Fruit fly (Drosophila melanogaster) whole organism, embryonic: ENCODE measurements around the gene AstC.

ENCODE experiments used
- BtbVII ChIP-seq: fragments of 200-800 bp; sonication (Bioruptor generic); optimal IDR thresholded peaks from 3 replicates; lab custom pipeline; 2017; ENCODE audit warnings: missing biosample characterization, mild to moderate bottlenecking, missing genetic modification characterization
- CG12659 ChIP-seq: fragments of 200-800 bp; sonication (Bioruptor generic); optimal IDR thresholded peaks from 3 replicates; lab custom pipeline; 2017; ENCODE audit warnings: mild to moderate bottlenecking, missing biosample characterization, missing genetic modification reagents, missing genetic modification characterization
- CG13624 ChIP-seq: fragments of 200-800 bp; sonication (Bioruptor generic); optimal IDR thresholded peaks from 2 replicates; lab custom pipeline; 2016; ENCODE audit warnings: missing biosample characterization, missing genetic modification characterization
- CG15479 ChIP-seq: fragments of 200-800 bp; sonication (Bioruptor generic); optimal IDR thresholded peaks from 3 replicates; lab custom pipeline; 2019; ENCODE audit warnings: missing biosample characterization, mild to moderate bottlenecking, missing genetic modification characterization, moderate library complexity
- CG16779 ChIP-seq: fragments of 200-800 bp; sonication (Bioruptor generic); IDR thresholded peaks from 2 replicates; pipeline ENCODE4 v1.3.6; 2022; ENCODE audit warnings: missing biosample characterization, missing genetic modification characterization
- CG17912 ChIP-seq: fragments of 200-800 bp; sonication (Bioruptor generic); optimal IDR thresholded peaks from 2 replicates; lab custom pipeline; 2018; ENCODE audit warnings: missing biosample characterization, mild to moderate bottlenecking, missing genetic modification characterization
- CG2678 ChIP-seq: fragments of 200-800 bp; sonication (Bioruptor generic); optimal IDR thresholded peaks from 3 replicates; lab custom pipeline; 2019; ENCODE audit warnings: missing biosample characterization, mild to moderate bottlenecking, missing genetic modification characterization, moderate library complexity
- CG31224 ChIP-seq: fragments of 200-800 bp; sonication (Bioruptor generic); IDR thresholded peaks from 2 replicates; pipeline ENCODE4 v1.3.6; 2022; ENCODE audit warnings: missing biosample characterization, missing genetic modification characterization
- CG3281 ChIP-seq: fragments of 200-800 bp; sonication (Bioruptor generic); optimal IDR thresholded peaks from 3 replicates; lab custom pipeline; 2017; ENCODE audit warnings: missing biosample characterization, mild to moderate bottlenecking, missing genetic modification characterization
- CG4360 ChIP-seq: fragments of 200-800 bp; sonication (Bioruptor generic); IDR thresholded peaks from 2 replicates; pipeline ENCODE4 v1.3.6; 2022; ENCODE audit warnings: missing biosample characterization, missing genetic modification characterization
- CG4404 ChIP-seq: fragments of 200-800 bp; sonication (Bioruptor generic); IDR thresholded peaks from 2 replicates; pipeline ENCODE4 v1.3.6; 2022; ENCODE audit warnings: missing biosample characterization, missing genetic modification characterization
- CG4617 ChIP-seq: fragments of 200-800 bp; sonication (Bioruptor generic); optimal IDR thresholded peaks from 3 replicates; lab custom pipeline; 2016; ENCODE audit warnings: missing biosample characterization, missing genetic modification characterization, borderline replicate concordance
- CG5180 ChIP-seq: fragments of 200-800 bp; sonication (Bioruptor generic); optimal IDR thresholded peaks from 3 replicates; lab custom pipeline; 2017; ENCODE audit warnings: missing biosample characterization, missing genetic modification characterization, mild to moderate bottlenecking, moderate library complexity, missing genetic modification reagents
- CG5953 ChIP-seq: fragments of 200-800 bp; sonication (Bioruptor generic); IDR thresholded peaks from 2 replicates; pipeline ENCODE4 v1.3.6; 2022; ENCODE audit warnings: missing biosample characterization, missing genetic modification characterization
- CG7271 ChIP-seq: fragments of 200-800 bp; sonication (Bioruptor generic); optimal IDR thresholded peaks from 2 replicates; lab custom pipeline; 2018; ENCODE audit warnings: missing biosample characterization, mild to moderate bottlenecking, missing genetic modification characterization, moderate library complexity
- CG9215 ChIP-seq: fragments of 200-800 bp; sonication (Bioruptor generic); IDR thresholded peaks from 2 replicates; pipeline ENCODE4 v1.3.6; 2022; ENCODE audit warnings: missing biosample characterization, missing genetic modification characterization
- Dek ChIP-seq: fragments of 200-800 bp; sonication (Bioruptor generic); optimal IDR thresholded peaks from 3 replicates; lab custom pipeline; 2019; ENCODE audit warnings: missing biosample characterization, mild to moderate bottlenecking, missing genetic modification characterization, moderate library complexity
- Drgx ChIP-seq: fragments of 200-800 bp; sonication (Bioruptor generic); IDR thresholded peaks from 2 replicates; pipeline ENCODE4 v1.3.6; 2022; ENCODE audit warnings: missing biosample characterization, missing genetic modification characterization
- E2f1 ChIP-seq: fragments of 200-800 bp; sonication (Bioruptor generic); IDR thresholded peaks from 2 replicates; pipeline ENCODE4 v1.3.6; 2022; ENCODE audit warnings: missing biosample characterization, missing genetic modification characterization
- Eip74EF ChIP-seq, 2 experiments: fragments of 200-800 bp in 1 of 2; fragments of >200 bp in 1 of 2; sonication (Bioruptor generic) in 1 of 2; optimal IDR thresholded peaks; 2 replicates each; lab custom pipeline; 2017 to 2019; ENCODE audit warnings: missing biosample characterization in 2 of 2, missing genetic modification characterization in 2 of 2, mild to moderate bottlenecking in 1 of 2, moderate library complexity in 1 of 2
- Fer1 ChIP-seq: fragments of 200-800 bp; sonication (Bioruptor generic); optimal IDR thresholded peaks from 2 replicates; lab custom pipeline; 2017; ENCODE audit warnings: missing biosample characterization, mild to moderate bottlenecking, missing genetic modification characterization
- Gug ChIP-seq: fragments of 200-800 bp; sonication (Bioruptor generic); IDR thresholded peaks from 4 replicates; pipeline ENCODE4 v1.3.6; 2022; ENCODE audit warnings: missing biosample characterization, missing genetic modification characterization
- HLHmδ ChIP-seq: fragments of 200-800 bp; sonication (Bioruptor generic); optimal IDR thresholded peaks from 2 replicates; lab custom pipeline; 2018; ENCODE audit warnings: missing biosample characterization, mild to moderate bottlenecking, missing genetic modification characterization, moderate library complexity
- Hmr ChIP-seq: fragments of 200-800 bp; sonication (Bioruptor generic); optimal IDR thresholded peaks from 3 replicates; lab custom pipeline; 2017; ENCODE audit warnings: mild to moderate bottlenecking, missing biosample characterization, missing genetic modification reagents, missing genetic modification characterization
- Jarid2 ChIP-seq: fragments of 200-800 bp; sonication (Bioruptor generic); optimal IDR thresholded peaks from 3 replicates; lab custom pipeline; 2017; ENCODE audit warnings: mild to moderate bottlenecking, missing biosample characterization, missing genetic modification reagents, missing genetic modification characterization
- Kr ChIP-seq: fragments of 200-800 bp; sonication (Bioruptor generic); optimal IDR thresholded peaks from 2 replicates; lab custom pipeline; 2017; ENCODE audit warnings: missing biosample characterization, mild to moderate bottlenecking, missing genetic modification characterization
- Lpt ChIP-seq: fragments of >200 bp; optimal IDR thresholded peaks from 2 replicates; lab custom pipeline; 2018; ENCODE audit warnings: missing biosample characterization, missing genetic modification characterization
- NK7.1 ChIP-seq: fragments of 200-800 bp; sonication (Bioruptor generic); optimal IDR thresholded peaks from 3 replicates; lab custom pipeline; 2016; ENCODE audit warnings: missing biosample characterization, missing genetic modification characterization
- Nf-YC ChIP-seq: fragments of 200-800 bp; optimal IDR thresholded peaks from 3 replicates; lab custom pipeline; 2019; ENCODE audit warnings: missing biosample characterization, mild to moderate bottlenecking, missing genetic modification characterization, moderate library complexity
- Oli ChIP-seq: fragments of 200-800 bp; sonication (Bioruptor generic); optimal IDR thresholded peaks from 2 replicates; lab custom pipeline; 2018; ENCODE audit warnings: missing biosample characterization, mild to moderate bottlenecking, missing genetic modification characterization, moderate library complexity
- Sin3A ChIP-seq: fragments of >200 bp; optimal IDR thresholded peaks from 2 replicates; lab custom pipeline; 2018
- Six4 ChIP-seq: fragments of 200-800 bp; sonication (Bioruptor generic); optimal IDR thresholded peaks from 2 replicates; lab custom pipeline; 2016; ENCODE audit warnings: missing biosample characterization, missing genetic modification characterization
- Sox102F ChIP-seq: fragments of 200-800 bp; sonication (Bioruptor generic); optimal IDR thresholded peaks from 2 replicates; lab custom pipeline; 2018; ENCODE audit warnings: missing biosample characterization, mild to moderate bottlenecking, missing genetic modification characterization, moderate library complexity
- amos ChIP-seq: fragments of 200-800 bp; sonication (Bioruptor generic); IDR thresholded peaks from 2 replicates; pipeline ENCODE4 v1.3.6; 2022; ENCODE audit warnings: missing biosample characterization, missing genetic modification characterization; ENCODE audit not compliant: partially characterized antibody
- btn ChIP-seq: fragments of 200-800 bp; sonication (Bioruptor generic); optimal IDR thresholded peaks from 2 replicates; lab custom pipeline; 2016; ENCODE audit warnings: missing biosample characterization, missing genetic modification characterization
- cwo ChIP-seq: fragments of 200-800 bp; sonication (Bioruptor generic); optimal IDR thresholded peaks from 3 replicates; lab custom pipeline; 2017; ENCODE audit warnings: missing biosample characterization, missing genetic modification characterization, mild to moderate bottlenecking, moderate library complexity, missing genetic modification reagents
- da ChIP-seq: fragments of 200-800 bp; sonication (Bioruptor generic); optimal IDR thresholded peaks from 2 replicates; lab custom pipeline; 2016; ENCODE audit warnings: missing biosample characterization, missing genetic modification characterization
- danr ChIP-seq: fragments of 200-800 bp; sonication (Bioruptor generic); IDR thresholded peaks from 2 replicates; pipeline ENCODE4 v1.3.6; 2022; ENCODE audit warnings: missing biosample characterization, missing genetic modification characterization
- ewg ChIP-seq: fragments of 200-800 bp; sonication (Bioruptor generic); optimal IDR thresholded peaks from 3 replicates; lab custom pipeline; 2017; ENCODE audit warnings: mild to moderate bottlenecking, missing biosample characterization, missing genetic modification reagents, missing genetic modification characterization
- exex ChIP-seq: fragments of 200-800 bp; sonication (Bioruptor generic); optimal IDR thresholded peaks from 4 replicates; lab custom pipeline; 2018; ENCODE audit warnings: missing biosample characterization, mild to moderate bottlenecking, missing genetic modification characterization, moderate library complexity
- eyg ChIP-seq: fragments of 200-800 bp; sonication (Bioruptor generic); optimal IDR thresholded peaks from 3 replicates; lab custom pipeline; 2016; ENCODE audit warnings: missing biosample characterization, missing genetic modification characterization
- h ChIP-seq: fragments of >200 bp; optimal IDR thresholded peaks from 2 replicates; lab custom pipeline; 2017
- oc ChIP-seq: fragments of 200-800 bp; sonication (Bioruptor generic); optimal IDR thresholded peaks from 2 replicates; lab custom pipeline; 2018; ENCODE audit warnings: missing biosample characterization, mild to moderate bottlenecking, missing genetic modification characterization, moderate library complexity
- onecut ChIP-seq: fragments of 200-800 bp; sonication (Bioruptor generic); IDR thresholded peaks from 2 replicates; pipeline ENCODE4 v1.3.6; 2022; ENCODE audit warnings: missing biosample characterization, missing genetic modification characterization
- pros ChIP-seq: fragments of 200-800 bp; sonication (Bioruptor generic); optimal IDR thresholded peaks from 3 replicates; lab custom pipeline; 2019; ENCODE audit warnings: missing biosample characterization, mild to moderate bottlenecking, missing genetic modification characterization, moderate library complexity
- sisA ChIP-seq: fragments of 200-800 bp; sonication (Bioruptor generic); IDR thresholded peaks from 2 replicates; pipeline ENCODE4 v1.3.6; 2022; ENCODE audit warnings: missing biosample characterization, missing genetic modification characterization
- tin ChIP-seq: fragments of 200-800 bp; sonication (Bioruptor generic); optimal IDR thresholded peaks from 3 replicates; lab custom pipeline; 2016; ENCODE audit warnings: missing biosample characterization, missing genetic modification characterization
- trem ChIP-seq: fragments of 200-800 bp; optimal IDR thresholded peaks from 3 replicates; lab custom pipeline; 2019; ENCODE audit warnings: missing biosample characterization, mild to moderate bottlenecking, missing genetic modification characterization, moderate library complexity
- wdn ChIP-seq: fragments of 200-800 bp; sonication (Bioruptor generic); IDR thresholded peaks from 2 replicates; pipeline ENCODE4 v1.3.6; 2022; ENCODE audit warnings: missing biosample characterization, missing genetic modification characterization

The AstC gene

DNA sequence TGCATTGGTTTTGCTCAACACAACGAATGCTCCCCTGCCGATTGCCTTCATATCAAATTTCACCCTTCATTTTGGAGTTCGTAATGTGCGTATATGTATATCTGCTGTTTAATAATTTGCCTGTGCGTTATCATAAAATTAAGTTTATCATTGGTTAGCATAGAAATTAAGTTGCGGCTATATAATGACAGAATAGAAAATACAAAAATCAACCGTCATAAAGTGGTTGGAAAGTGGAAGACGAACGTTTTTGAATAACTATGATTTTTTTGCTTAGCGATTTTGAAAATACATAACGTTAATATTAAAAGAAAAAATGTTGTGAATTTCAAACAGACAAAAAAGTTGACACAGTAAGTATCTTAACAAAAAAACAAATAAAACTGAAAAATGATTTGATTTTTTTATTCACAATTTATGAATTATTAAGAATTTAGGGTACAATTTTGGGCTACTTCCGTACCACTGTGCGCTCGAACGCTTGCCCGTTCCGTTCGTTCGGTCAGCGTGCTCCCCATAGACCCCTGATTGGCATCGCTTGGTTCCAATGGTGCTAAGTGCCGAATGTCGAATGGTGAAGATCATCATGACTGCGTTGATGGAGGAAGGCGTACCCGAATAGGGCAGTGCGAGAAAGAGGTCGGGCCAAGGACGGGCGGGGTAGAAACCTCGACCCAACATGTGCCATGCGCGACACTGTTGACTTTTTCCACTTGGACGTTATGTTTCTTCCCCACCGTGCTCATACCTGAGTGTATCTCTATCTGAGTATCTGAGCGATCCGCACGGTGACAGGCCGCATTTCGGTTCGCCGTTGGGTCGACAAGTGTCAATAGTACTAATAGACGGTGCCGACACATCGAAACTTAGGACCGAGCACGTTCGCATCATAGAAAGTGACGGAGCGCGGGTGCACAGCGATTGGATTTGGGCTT, 43.3 kb downstream of the AstC start (continued):
- TF ChIP-seq eyg (GFP tag; lab: Kevin White, UChicago) = no peak
- no peak for TF ChIP-seq Drgx (GFP tag; lab: Robert Waterston, UW)
- no peak for TF ChIP-seq amos (GFP tag; lab: Robert Waterston, UW)
- TF ChIP-seq CG12659 (GFP tag; lab: Kevin White, UChicago) = peak; percentile 34
- peak; percentile 34; the same call in 1 of the 2 replicates for TF ChIP-seq sisA (GFP tag; lab: Robert Waterston, UW)
- TF ChIP-seq wdn (GFP tag; lab: Robert Waterston, UW) = no peak
- no peak for TF ChIP-seq onecut (GFP tag; lab: Robert Waterston, UW)
- no peak for TF ChIP-seq Eip74EF (GFP tag; optimal IDR thresholded peaks at IDR 0.05; lab: Kevin White, UChicago)
- TF ChIP-seq tin (GFP tag; lab: Kevin White, UChicago) = peak; percentile 35
- no peak for TF ChIP-seq CG16779 (GFP tag; lab: Robert Waterston, UW)
- TF ChIP-seq CG7271 (tag; lab: Kevin White, UChicago) = no peak
- TF ChIP-seq h (lab: Kevin White, UChicago) = no peak
- TF ChIP-seq CG2678 (tag; lab: Kevin White, UChicago) = peak; percentile 60
- peak; percentile 33 for TF ChIP-seq Fer1 (GFP tag; lab: Kevin White, UChicago)
- no peak for TF ChIP-seq da
- no peak for TF ChIP-seq Lpt (GFP tag; lab: Kevin White, UChicago)
- TF ChIP-seq oc = no peak
- no peak; the same call in 3 of the 4 replicates for TF ChIP-seq Gug
- TF ChIP-seq Dek = no peak
- TF ChIP-seq HLHmδ (GFP tag; lab: Kevin White, UChicago) = no peak
- no peak for TF ChIP-seq CG5953 (GFP tag; lab: Robert Waterston, UW)
- peak; percentile 57 for TF ChIP-seq cwo (GFP tag; lab: Kevin White, UChicago)
- no peak for TF ChIP-seq CG17912 (GFP tag; lab: Kevin White, UChicago)
- no peak for TF ChIP-seq CG15479
- TF ChIP-seq Six4 (GFP tag; lab: Kevin White, UChicago) = no peak
- peak; percentile 84 for TF ChIP-seq CG5180 (GFP tag; lab: Kevin White, UChicago)
- TF ChIP-seq Oli (tag; lab: Kevin White, UChicago) = peak; percentile 80
- TF ChIP-seq ewg (GFP tag; lab: Kevin White, UChicago) = peak; percentile 41
- no peak for TF ChIP-seq E2f1 (GFP tag; lab: Robert Waterston, UW)
- no peak for TF ChIP-seq CG9215 (GFP tag; lab: Robert Waterston, UW)
- no peak for TF ChIP-seq Jarid2 (GFP tag; lab: Kevin White, UChicago)
- TF ChIP-seq CG4617 (GFP tag; lab: Kevin White, UChicago) = no peak
- no peak for TF ChIP-seq NK7.1 (GFP tag; lab: Kevin White, UChicago)
- no peak for TF ChIP-seq CG31224
- TF ChIP-seq Nf-YC (tag; lab: Kevin White, UChicago) = no peak
- TF ChIP-seq trem (tag; lab: Kevin White, UChicago) = peak; percentile 32
- no peak for TF ChIP-seq danr (GFP tag; lab: Robert Waterston, UW)
- TF ChIP-seq CG4404 (GFP tag; lab: Robert Waterston, UW) = no peak
- TF ChIP-seq CG13624 (GFP tag; lab: Kevin White, UChicago) = no peak
- TF ChIP-seq BtbVII = no peak
- TF ChIP-seq Hmr (GFP tag; lab: Kevin White, UChicago) = peak; percentile 39
- TF ChIP-seq exex (tag; lab: Kevin White, UChicago) = peak; percentile 46
- no peak for TF ChIP-seq btn
- TF ChIP-seq CG3281 = peak; percentile 20
- peak; percentile 76 for TF ChIP-seq Sox102F (GFP tag; lab: Kevin White, UChicago)
- TF ChIP-seq Sin3A (lab: Kevin White, UChicago) = no peak
- TF ChIP-seq CG4360 (GFP tag; lab: Robert Waterston, UW) = no peak
- TF ChIP-seq pros (GFP tag; lab: Kevin White, UChicago) = no peak
- TF ChIP-seq Kr (GFP tag; lab: Kevin White, UChicago) = no peak
